Worm (Caenorhabditis elegans) whole organism, late embryonic: ENCODE data around the gene erp-44.2.

Experiments used
- F13H6.1 ChIP-seq: sonication (generic microtip); optimal IDR thresholded peaks from 2 replicates; lab custom pipeline; 2016; ENCODE audit warnings: missing genetic modification characterization, missing compliant biosample characterization
- K02D7.2 ChIP-seq: sonication (generic microtip); optimal IDR thresholded peaks from 2 replicates; lab custom pipeline; 2017; ENCODE audit warnings: mild to moderate bottlenecking, missing genetic modification characterization, missing compliant biosample characterization
- K09A11.1 ChIP-seq: sonication (generic microtip); optimal IDR thresholded peaks from 2 replicates; lab custom pipeline; 2017; ENCODE audit warnings: antibody characterized with exemption, mild to moderate bottlenecking, missing genetic modification characterization, missing compliant biosample characterization; ENCODE audit not compliant: insufficient read depth
- T23F11.4 ChIP-seq: fragments of 200-800 bp; sonication (Bioruptor generic); optimal IDR thresholded peaks from 2 replicates; lab custom pipeline; 2018; ENCODE audit warnings: mild to moderate bottlenecking, missing genetic modification characterization, missing compliant biosample characterization
- Y22D7AL.16 ChIP-seq: sonication (generic microtip); optimal IDR thresholded peaks from 2 replicates; lab custom pipeline; 2016; ENCODE audit warnings: missing genetic modification characterization, missing compliant biosample characterization
- ahr-1 ChIP-seq: sonication (generic microtip); optimal IDR thresholded peaks from 2 replicates; lab custom pipeline; 2016; ENCODE audit warnings: missing genetic modification characterization, missing compliant biosample characterization
- ama-1 ChIP-seq: fragments of 150-350 bp; optimal IDR thresholded peaks from 2 replicates; lab custom pipeline; 2014
- ceh-14 ChIP-seq: sonication (generic microtip); optimal IDR thresholded peaks from 2 replicates; lab custom pipeline; 2016; ENCODE audit warnings: missing genotype, missing genetic modification characterization, missing compliant biosample characterization
- ceh-18 ChIP-seq: sonication (generic microtip); optimal IDR thresholded peaks from 2 replicates; lab custom pipeline; 2016; ENCODE audit warnings: missing genetic modification characterization, missing compliant biosample characterization
- ceh-2 ChIP-seq: sonication (generic microtip); optimal IDR thresholded peaks from 2 replicates; lab custom pipeline; 2016; ENCODE audit warnings: missing genotype, missing genetic modification characterization, missing compliant biosample characterization
- ceh-24 ChIP-seq: sonication (generic microtip); optimal IDR thresholded peaks from 2 replicates; lab custom pipeline; 2016; ENCODE audit warnings: mild to moderate bottlenecking, missing genetic modification characterization, missing compliant biosample characterization
- ceh-31 ChIP-seq: sonication (generic microtip); optimal IDR thresholded peaks from 2 replicates; lab custom pipeline; 2016; ENCODE audit warnings: missing genetic modification characterization, missing compliant biosample characterization
- ceh-6 ChIP-seq: fragments of 200-800 bp; sonication (Bioruptor generic); optimal IDR thresholded peaks from 2 replicates; lab custom pipeline; 2018; ENCODE audit warnings: mild to moderate bottlenecking, missing genetic modification characterization, missing compliant biosample characterization
- ceh-9 ChIP-seq: sonication (generic microtip); optimal IDR thresholded peaks from 2 replicates; lab custom pipeline; 2016; ENCODE audit warnings: mild to moderate bottlenecking, missing genetic modification characterization, inconsistent platforms, missing compliant biosample characterization
- che-1 ChIP-seq: sonication (generic microtip); optimal IDR thresholded peaks from 2 replicates; lab custom pipeline; 2016; ENCODE audit warnings: mild to moderate bottlenecking, missing genetic modification characterization, missing compliant biosample characterization
- elt-2 ChIP-seq: sonication (generic microtip); optimal IDR thresholded peaks from 2 replicates; lab custom pipeline; 2016; ENCODE audit warnings: missing genetic modification reagents, missing genetic modification characterization, missing compliant biosample characterization
- elt-4 ChIP-seq: sonication (generic microtip); optimal IDR thresholded peaks from 2 replicates; lab custom pipeline; 2016; ENCODE audit warnings: missing genetic modification characterization, missing compliant biosample characterization
- eyg-1 ChIP-seq: sonication (generic microtip); optimal IDR thresholded peaks from 2 replicates; lab custom pipeline; 2016; ENCODE audit warnings: missing genotype, missing genetic modification characterization, missing compliant biosample characterization
- fax-1 ChIP-seq: sonication (generic microtip); optimal IDR thresholded peaks from 2 replicates; lab custom pipeline; 2016; ENCODE audit warnings: missing genotype, missing genetic modification characterization, missing compliant biosample characterization
- hlh-6 ChIP-seq: sonication (generic microtip); optimal IDR thresholded peaks from 2 replicates; lab custom pipeline; 2016; ENCODE audit warnings: missing genotype, missing genetic modification characterization, missing compliant biosample characterization
- lin-11 ChIP-seq: fragments of 200-800 bp; sonication (Bioruptor generic); optimal IDR thresholded peaks from 2 replicates; lab custom pipeline; 2018; ENCODE audit warnings: mild to moderate bottlenecking, missing genetic modification characterization, missing compliant biosample characterization
- nhr-232 ChIP-seq: sonication (generic microtip); optimal IDR thresholded peaks from 2 replicates; lab custom pipeline; 2016; ENCODE audit warnings: missing genetic modification characterization, missing compliant biosample characterization
- odd-2 ChIP-seq: sonication (generic microtip); optimal IDR thresholded peaks from 2 replicates; lab custom pipeline; 2017; ENCODE audit warnings: antibody characterized with exemption, mild to moderate bottlenecking, missing genetic modification characterization, missing compliant biosample characterization
- pag-3 ChIP-seq: sonication (generic microtip); optimal IDR thresholded peaks from 2 replicates; lab custom pipeline; 2016; ENCODE audit warnings: missing compliant biosample characterization, missing genetic modification characterization, borderline replicate concordance
- pat-9 ChIP-seq: fragments of 200-800 bp; sonication (Bioruptor generic); optimal IDR thresholded peaks from 2 replicates; lab custom pipeline; 2018; ENCODE audit warnings: mild to moderate bottlenecking, missing genetic modification characterization, moderate library complexity, missing compliant biosample characterization
- pha-2 ChIP-seq: sonication (generic microtip); optimal IDR thresholded peaks from 2 replicates; lab custom pipeline; 2017; ENCODE audit warnings: mild to moderate bottlenecking, missing genetic modification characterization, missing compliant biosample characterization
- pha-4 ChIP-seq: fragments of 150-350 bp; optimal IDR thresholded peaks from 2 replicates; lab custom pipeline; 2018; ENCODE audit warnings: missing biosample characterization, missing genetic modification reagents, missing genetic modification characterization
- pros-1 ChIP-seq: fragments of 150-350 bp; optimal IDR thresholded peaks from 2 replicates; lab custom pipeline; 2014; ENCODE audit warnings: missing biosample characterization, missing genetic modification reagents, missing genetic modification characterization
- ref-2 ChIP-seq: sonication (generic microtip); optimal IDR thresholded peaks from 2 replicates; lab custom pipeline; 2016; ENCODE audit warnings: missing genetic modification characterization, missing compliant biosample characterization
- sdc-2 ChIP-seq: sonication (generic microtip); optimal IDR thresholded peaks from 2 replicates; lab custom pipeline; 2016; ENCODE audit warnings: missing genotype, missing genetic modification characterization, missing compliant biosample characterization
- syd-9 ChIP-seq: sonication (generic microtip); optimal IDR thresholded peaks from 2 replicates; lab custom pipeline; 2016; ENCODE audit warnings: mild to moderate bottlenecking, missing genetic modification characterization, moderate library complexity, missing compliant biosample characterization
- ttx-3 ChIP-seq: sonication (generic microtip); optimal IDR thresholded peaks from 2 replicates; lab custom pipeline; 2016; ENCODE audit warnings: missing genetic modification reagents, missing genetic modification characterization, missing compliant biosample characterization
- unc-42 ChIP-seq: sonication (generic microtip); optimal IDR thresholded peaks from 2 replicates; lab custom pipeline; 2016; ENCODE audit warnings: missing genotype, missing genetic modification characterization, missing compliant biosample characterization
- unc-55 ChIP-seq: sonication (generic microtip); optimal IDR thresholded peaks from 2 replicates; lab custom pipeline; 2017; ENCODE audit warnings: missing biosample characterization, missing genetic modification reagents, missing genetic modification characterization
- zip-5 ChIP-seq: sonication (generic microtip); optimal IDR thresholded peaks from 2 replicates; lab custom pipeline; 2016; ENCODE audit warnings: missing genetic modification characterization, missing compliant biosample characterization

Gene erp-44.2

DNA sequence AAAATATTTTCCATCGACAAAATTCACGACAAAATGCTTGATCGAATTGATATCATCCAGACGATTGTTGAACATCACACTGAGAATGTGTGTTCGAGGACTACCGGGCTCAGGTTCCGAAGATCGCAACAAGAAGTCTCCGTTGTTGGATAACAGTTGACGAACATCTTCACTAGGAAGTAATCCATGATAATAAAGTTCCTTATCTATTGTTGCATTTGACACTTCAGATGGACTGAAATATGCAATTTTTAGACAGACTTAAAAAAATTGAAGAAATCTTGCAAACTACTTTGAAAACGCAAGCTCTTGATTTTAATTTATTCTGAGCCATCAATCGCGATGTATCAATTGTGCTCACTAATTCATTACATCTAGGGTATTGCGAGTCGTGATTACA, 42.8 kb upstream of the erp-44.2 start:
- TF ChIP-seq F13H6.1 (tag; lab: Kevin White, UChicago), result no peak
- no peak for TF ChIP-seq pros-1 (tag; lab: Kevin White, UChicago)
- TF ChIP-seq sdc-2, result no peak
- TF ChIP-seq pag-3, result no peak
- no peak for TF ChIP-seq nhr-232 (tag; lab: Kevin White, UChicago)
- no peak for TF ChIP-seq elt-4 (tag; lab: Kevin White, UChicago)
- TF ChIP-seq ttx-3 (tag; lab: Kevin White, UChicago), result no peak
- no peak for TF ChIP-seq unc-42
- no peak for TF ChIP-seq ama-1
- no peak for TF ChIP-seq unc-55 (GFP tag; lab: Kevin White, UChicago)
- no peak for TF ChIP-seq fax-1 (tag; lab: Kevin White, UChicago)
- no peak for TF ChIP-seq pha-2
- TF ChIP-seq ceh-31 (tag; lab: Kevin White, UChicago), result no peak
- TF ChIP-seq ceh-6 (GFP tag; lab: Kevin White, UChicago), result no peak
- no peak for TF ChIP-seq ahr-1 (tag; lab: Kevin White, UChicago)
- TF ChIP-seq syd-9 (tag; lab: Kevin White, UChicago), result no peak
- no peak for TF ChIP-seq pha-4 (tag; lab: Kevin White, UChicago)
- no peak for TF ChIP-seq ref-2
- TF ChIP-seq eyg-1, result no peak

DNA sequence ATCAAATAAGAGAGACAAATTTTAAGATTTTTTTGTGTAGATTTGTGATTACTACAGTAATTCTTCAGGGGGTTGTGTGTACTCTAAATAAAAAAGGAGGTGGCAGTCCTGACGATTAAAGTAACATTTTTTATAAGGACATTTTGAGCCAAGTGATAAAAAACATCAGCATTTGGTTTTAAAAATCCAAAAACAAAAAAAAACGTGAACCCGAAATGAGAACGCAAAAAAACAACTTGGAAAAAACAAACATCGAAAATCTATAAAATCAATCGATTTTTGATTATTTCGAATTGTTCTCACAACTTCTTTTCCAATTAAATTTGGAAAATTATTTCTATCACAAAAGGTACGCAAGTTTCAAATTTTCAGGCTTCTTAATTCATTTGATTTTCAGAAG, 36.0 kb upstream of the erp-44.2 start, which contains the start of gene T06C10.3:
Gene T06C10.3 (plus strand): TSS at position 301 of the 400 bp plus-strand sequence.
- TF ChIP-seq zip-5 (no peak), syd-9 (tag; lab: Kevin White, UChicago) (no peak), K09A11.1 (no peak)
- TF ChIP-seq, all 69 proteins: peak for 0

DNA sequence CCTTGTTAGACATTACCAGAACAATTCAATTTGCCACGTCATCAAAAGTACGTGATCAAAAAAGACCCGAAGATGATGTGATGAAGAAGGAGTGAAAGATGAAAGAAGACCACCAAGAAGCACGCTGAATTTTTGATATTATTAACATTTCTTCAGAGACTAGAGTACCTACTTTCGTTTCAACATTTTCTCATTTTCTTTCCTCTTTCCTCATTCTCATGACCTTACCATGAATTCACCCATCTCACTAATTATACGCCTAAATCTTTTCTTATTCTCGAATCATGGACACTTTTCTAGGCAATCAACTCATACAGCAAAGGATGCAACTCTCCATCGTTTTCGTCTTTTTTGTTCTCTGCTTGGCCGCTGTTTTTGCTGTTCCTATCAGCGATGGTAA, 34.1 kb upstream of the erp-44.2 start, which contains the start of gene flp-10:
Gene flp-10 (plus strand): TSS at position 301 of the 400 bp plus-strand sequence.
- no peak for TF ChIP-seq eyg-1

DNA sequence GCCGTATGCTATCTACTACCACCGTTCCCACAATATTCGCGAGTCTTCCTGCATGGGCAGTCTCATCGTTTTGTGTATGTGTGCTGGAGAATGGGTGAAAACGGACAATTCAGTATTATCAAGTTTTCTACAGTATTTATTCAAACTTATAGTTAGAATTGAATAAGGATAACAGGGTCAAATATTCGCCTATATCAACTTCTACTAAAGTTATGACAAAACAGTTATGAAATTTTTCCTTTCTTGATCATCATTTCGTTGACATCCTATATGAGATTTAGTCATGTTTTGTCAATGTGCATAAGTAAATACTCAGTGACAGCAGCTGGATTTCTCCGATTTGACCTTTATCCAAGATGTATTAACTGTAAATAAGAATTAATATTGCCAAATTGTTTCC, 16.8 kb upstream of the erp-44.2 start:
- TF ChIP-seq pat-9 (tag; lab: Kevin White, UChicago) (no peak), eyg-1 (no peak)

DNA sequence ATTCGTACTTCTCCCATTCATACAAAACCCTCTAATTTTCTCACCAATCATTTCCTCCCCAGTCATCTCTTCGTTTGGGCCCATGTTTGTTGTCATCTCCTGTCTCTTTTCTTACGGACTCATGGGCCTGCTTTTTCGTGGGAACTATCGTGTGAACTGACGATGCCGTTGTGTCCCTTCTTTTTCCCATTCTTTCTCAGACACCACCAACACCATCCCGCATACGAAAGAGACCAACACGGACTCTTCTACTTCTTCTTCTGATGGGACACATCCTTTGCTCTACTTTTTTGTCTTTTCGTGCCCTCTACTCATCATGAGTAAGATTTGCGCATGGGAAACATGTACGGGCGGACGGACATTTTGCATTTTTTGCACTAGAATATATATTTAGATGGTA, 15.9 kb upstream of the erp-44.2 start:
- TF ChIP-seq che-1 (tag; lab: Kevin White, UChicago), result no peak
- no peak for TF ChIP-seq ceh-18 (tag; lab: Kevin White, UChicago)
- TF ChIP-seq, all 69 proteins: peak for 0

DNA sequence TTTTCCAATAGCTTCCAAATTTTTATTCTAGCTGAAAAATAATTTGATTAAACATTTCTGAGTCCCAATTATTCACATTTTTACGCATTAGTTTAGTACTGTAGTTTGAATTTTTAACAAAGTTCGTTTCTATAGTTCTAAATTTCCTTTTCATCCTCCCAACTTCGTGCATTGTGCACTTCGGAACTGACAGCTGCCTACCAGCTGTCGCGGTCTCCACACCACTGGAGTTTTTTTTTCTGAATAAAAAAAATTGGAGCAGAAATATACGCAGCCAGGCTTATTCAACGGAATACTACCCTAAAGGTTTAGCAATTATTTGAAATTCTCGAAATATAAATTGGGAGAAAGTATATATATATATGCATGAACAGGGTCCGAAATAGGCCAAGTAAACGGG, 14.8 kb upstream of the erp-44.2 start:
- TF ChIP-seq ahr-1 (tag; lab: Kevin White, UChicago) (no peak), Y22D7AL.16 (tag; lab: Kevin White, UChicago) (no peak), ceh-9 (tag; lab: Kevin White, UChicago) (no peak), K02D7.2 (tag; lab: Kevin White, UChicago) (no peak)

DNA sequence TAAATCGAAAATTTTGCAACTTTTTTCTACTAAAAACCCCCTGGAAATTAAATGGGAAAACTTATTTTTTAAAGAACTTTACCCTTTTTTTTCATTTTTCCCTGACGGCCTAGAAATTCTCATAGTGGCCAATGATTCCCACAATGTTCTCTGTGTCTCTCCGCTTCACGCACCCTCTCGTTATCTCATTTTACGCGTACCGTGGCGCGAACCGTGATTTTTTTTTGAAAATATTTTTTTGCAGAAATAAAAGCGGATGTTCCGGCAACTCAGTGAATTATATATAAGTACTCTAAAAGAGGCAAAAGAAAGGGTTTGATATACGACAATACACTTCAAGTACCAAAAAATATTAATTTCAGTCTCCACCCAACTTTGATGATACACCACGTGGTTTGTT, 11.9 kb upstream of the erp-44.2 start, which contains the start of gene C06A6.2:
Gene C06A6.2 (plus strand): TSS at position 237 of the 400 bp plus-strand sequence.
- no peak for TF ChIP-seq T23F11.4 (GFP tag; lab: Kevin White, UChicago)
- TF ChIP-seq ttx-3 (tag; lab: Kevin White, UChicago), result no peak
- no peak for TF ChIP-seq odd-2
- TF ChIP-seq sdc-2, result no peak
- TF ChIP-seq ceh-2, result no peak
- TF ChIP-seq ceh-24 (tag; lab: Kevin White, UChicago), result no peak
- TF ChIP-seq K02D7.2 (tag; lab: Kevin White, UChicago), result no peak
- no peak for TF ChIP-seq F13H6.1 (tag; lab: Kevin White, UChicago)
- TF ChIP-seq elt-2 (tag; lab: Kevin White, UChicago), result no peak
- TF ChIP-seq fax-1 (tag; lab: Kevin White, UChicago), result no peak
- no peak for TF ChIP-seq pag-3
- TF ChIP-seq lin-11 (tag; lab: Kevin White, UChicago), result no peak
- no peak for TF ChIP-seq ceh-14 (tag; lab: Kevin White, UChicago)
- no peak for TF ChIP-seq K09A11.1
- TF ChIP-seq che-1 (tag; lab: Kevin White, UChicago), result no peak
- TF ChIP-seq hlh-6 (tag; lab: Kevin White, UChicago), result no peak
- no peak for TF ChIP-seq nhr-232 (tag; lab: Kevin White, UChicago)
- TF ChIP-seq ama-1, result no peak
